Fruit fly (Drosophila melanogaster): ENCODE data around the gene Obp93a.

Obp93a gene

dm6 chr3R:21111046-21111480 is 18.5 kb downstream of the Obp93a start, which contains the start of gene Rab11:
Gene Rab11 (plus strand): TSS chr3R:21111408.
- no peak for TF ChIP-seq CG32264 (GFP tag; optimal IDR thresholded peaks at IDR 0.05)
- TF ChIP-seq HLH106 (tag; optimal IDR thresholded peaks at IDR 0.05) = peak; percentile 61
- peak; percentile 35 for TF ChIP-seq ey (GFP tag; optimal IDR thresholded peaks at IDR 0.05)
- no peak for TF ChIP-seq Abd-B (GFP tag; optimal IDR thresholded peaks at IDR 0.05)
- TF ChIP-seq rgr (GFP tag; optimal IDR thresholded peaks at IDR 0.05) = peak; percentile 63
- TF ChIP-seq tai (GFP tag; optimal IDR thresholded peaks at IDR 0.05) = no peak
- peak; percentile 63 for TF ChIP-seq CG9705 (GFP tag; optimal IDR thresholded peaks at IDR 0.05)
- TF ChIP-seq lola (GFP tag; optimal IDR thresholded peaks at IDR 0.05) = no peak
- no peak for TF ChIP-seq Vsx2 (GFP tag; optimal IDR thresholded peaks at IDR 0.05; ENCODE audit: partially characterized antibody)
- TF ChIP-seq psq (GFP tag; optimal IDR thresholded peaks at IDR 0.05) = peak; percentile 29
- peak; percentile 58 for TF ChIP-seq Hnf4 (GFP tag; optimal IDR thresholded peaks at IDR 0.05)
- TF ChIP-seq CrebA (GFP tag; optimal IDR thresholded peaks at IDR 0.05; ENCODE audit: borderline replicate concordance) = no peak
- no peak for TF ChIP-seq sv (GFP tag; optimal IDR thresholded peaks at IDR 0.05)
- TF ChIP-seq usp (GFP tag; optimal IDR thresholded peaks at IDR 0.05) = no peak
- no peak for TF ChIP-seq sage (GFP tag; optimal IDR thresholded peaks at IDR 0.05)
- TF ChIP-seq dmrt93B (GFP tag; optimal IDR thresholded peaks at IDR 0.05) = no peak
- TF ChIP-seq brk (GFP tag; optimal IDR thresholded peaks at IDR 0.05) = no peak
- no peak for TF ChIP-seq N (GFP tag; optimal IDR thresholded peaks at IDR 0.05)
- TF ChIP-seq jim (GFP tag; optimal IDR thresholded peaks at IDR 0.05) = no peak
- TF ChIP-seq GATAd (GFP tag; optimal IDR thresholded peaks at IDR 0.05) = no peak
- no peak for TF ChIP-seq dl (GFP tag; optimal IDR thresholded peaks at IDR 0.05; ENCODE audit: insufficient read depth in 1 of 2, partially characterized antibody in 2 of 2)
- no peak for TF ChIP-seq Dfd (GFP tag; optimal IDR thresholded peaks at IDR 0.05)
- no peak for TF ChIP-seq Hr78 (GFP tag; optimal IDR thresholded peaks at IDR 0.05)
- no peak for TF ChIP-seq Rel (GFP tag; optimal IDR thresholded peaks at IDR 0.05)
- TF ChIP-seq Rel (tag; optimal IDR thresholded peaks at IDR 0.05) = no peak
- TF ChIP-seq woc (GFP tag; optimal IDR thresholded peaks at IDR 0.05) = peak; percentile 81
- no peak for TF ChIP-seq pan (optimal IDR thresholded peaks at IDR 0.05)
- peak; percentile 41 for TF ChIP-seq dsf (GFP tag; optimal IDR thresholded peaks at IDR 0.05; ENCODE audit: borderline replicate concordance)
- TF ChIP-seq fru (GFP tag; optimal IDR thresholded peaks at IDR 0.05) = peak; percentile 42
- TF ChIP-seq Dif (GFP tag; optimal IDR thresholded peaks at IDR 0.05; ENCODE audit: partially characterized antibody) = no peak
- TF ChIP-seq foxo (GFP tag; optimal IDR thresholded peaks at IDR 0.05) = peak in 1 of 2 experiments; percentile 70
- TF ChIP-seq Jra (GFP tag; optimal IDR thresholded peaks at IDR 0.05) = peak; percentile 75
- peak; percentile 44 for TF ChIP-seq OdsH (GFP tag; optimal IDR thresholded peaks at IDR 0.05)
- TF ChIP-seq Mio (GFP tag; optimal IDR thresholded peaks at IDR 0.05) = no peak
- peak; percentile 56 for TF ChIP-seq Hr83 (GFP tag; optimal IDR thresholded peaks at IDR 0.05; ENCODE audit: poor library complexity, severe bottlenecking)
- TF ChIP-seq Sp1 (GFP tag; optimal IDR thresholded peaks at IDR 0.05) = peak; percentile 39
- TF ChIP-seq Myc (optimal IDR thresholded peaks at IDR 0.05) = peak; percentile 49
- TF ChIP-seq h (GFP tag; optimal IDR thresholded peaks at IDR 0.05) = peak; percentile 70
- TF ChIP-seq br (GFP tag; optimal IDR thresholded peaks at IDR 0.05) = peak; percentile 37

- TF ChIP-seq Rel (GFP tag; optimal IDR thresholded peaks at IDR 0.05) (no peak), Rel (tag; optimal IDR thresholded peaks at IDR 0.05) (no peak), Sp1 (GFP tag; optimal IDR thresholded peaks at IDR 0.05) (no peak), foxo (GFP tag; optimal IDR thresholded peaks at IDR 0.05) (no peak), Hr78 (GFP tag; optimal IDR thresholded peaks at IDR 0.05) (no peak), CG32264 (GFP tag; optimal IDR thresholded peaks at IDR 0.05) (no peak), Hr83 (GFP tag; optimal IDR thresholded peaks at IDR 0.05; ENCODE audit: poor library complexity, severe bottlenecking) (no peak), dsf (GFP tag; optimal IDR thresholded peaks at IDR 0.05; ENCODE audit: borderline replicate concordance) (no peak), h (GFP tag; optimal IDR thresholded peaks at IDR 0.05) (no peak), CG9705 (GFP tag; optimal IDR thresholded peaks at IDR 0.05) (no peak), brk (GFP tag; optimal IDR thresholded peaks at IDR 0.05) (no peak), sv (GFP tag; optimal IDR thresholded peaks at IDR 0.05) (no peak)
Observed at dm6 chr3R:21109712-21110111, 19.8 kb downstream of the Obp93a start.

Data from whole organism, wandering third instar larva.